Worm (Caenorhabditis elegans): ENCODE data around the gene F56A11.5.

The F56A11.5 gene

ce11 chrIV:606055-606454 is 35.4 kb upstream of the F56A11.5 start, which contains the start of gene inx-18:
inx-18 (plus strand) TSS chrIV:606355.
- TF ChIP-seq nhr-23 (tag; optimal IDR thresholded peaks at IDR 0.05): no peak

ce11 chrIV:605431-605830 is 34.8 kb upstream of the F56A11.5 start:
- no peak for TF ChIP-seq peb-1 (tag; optimal IDR thresholded peaks at IDR 0.05)
- TF ChIP-seq egl-27 (tag; optimal IDR thresholded peaks at IDR 0.05): no peak
- no peak for TF ChIP-seq snpc-4 (tag; optimal IDR thresholded peaks at IDR 0.05)
- no peak for TF ChIP-seq R02D3.7 (tag; optimal IDR thresholded peaks at IDR 0.05)
- no peak for TF ChIP-seq ceh-16 (tag; optimal IDR thresholded peaks at IDR 0.05)
- no peak for TF ChIP-seq zag-1 (tag; optimal IDR thresholded peaks at IDR 0.05)

- no peak for TF ChIP-seq sma-3 (GFP tag; optimal IDR thresholded peaks at IDR 0.05)
- TF ChIP-seq ztf-11 (tag; optimal IDR thresholded peaks at IDR 0.05): no peak
- no peak for TF ChIP-seq elt-1 (tag; optimal IDR thresholded peaks at IDR 0.05)
- no peak for TF ChIP-seq mab-5 (tag; optimal IDR thresholded peaks at IDR 0.05)
- no peak for TF ChIP-seq mdl-1 (tag; optimal IDR thresholded peaks at IDR 0.05)
- no peak for TF ChIP-seq nhr-21 (tag; optimal IDR thresholded peaks at IDR 0.05)
- no peak for TF ChIP-seq elt-3 (tag; optimal IDR thresholded peaks at IDR 0.05)
- TF ChIP-seq egl-27 (tag; optimal IDR thresholded peaks at IDR 0.05): no peak
- no peak for TF ChIP-seq dmd-4 (tag; optimal IDR thresholded peaks at IDR 0.05)
- no peak for TF ChIP-seq sem-4 (tag; optimal IDR thresholded peaks at IDR 0.05)
- TF ChIP-seq lin-13 (GFP tag; optimal IDR thresholded peaks at IDR 0.05): no peak
- no peak for TF ChIP-seq F13H6.1 (tag; optimal IDR thresholded peaks at IDR 0.05)
- TF ChIP-seq aly-2 (tag; optimal IDR thresholded peaks at IDR 0.05): no peak
- TF ChIP-seq nhr-129 (tag; optimal IDR thresholded peaks at IDR 0.05): no peak
- TF ChIP-seq gmeb-1 (tag; optimal IDR thresholded peaks at IDR 0.05): no peak
Observed at ce11 chrIV:604817-605216, 34.2 kb upstream of the F56A11.5 start.

- TF ChIP-seq aly-2 (tag; optimal IDR thresholded peaks at IDR 0.05): no peak
- TF ChIP-seq elt-1 (tag; optimal IDR thresholded peaks at IDR 0.05): no peak
- TF ChIP-seq lin-13 (GFP tag; optimal IDR thresholded peaks at IDR 0.05): no peak
- no peak for TF ChIP-seq ZK546.5 (tag; optimal IDR thresholded peaks at IDR 0.05)
- TF ChIP-seq ama-1 (optimal IDR thresholded peaks at IDR 0.05): no peak
- no peak for TF ChIP-seq lin-39 (tag; optimal IDR thresholded peaks at IDR 0.05)
- TF ChIP-seq fos-1 (tag; optimal IDR thresholded peaks at IDR 0.05): no peak
- TF ChIP-seq sem-4 (tag; optimal IDR thresholded peaks at IDR 0.05): no peak
- TF ChIP-seq alr-1 (tag; optimal IDR thresholded peaks at IDR 0.05): no peak
- TF ChIP-seq blmp-1 (tag; optimal IDR thresholded peaks at IDR 0.05; ENCODE audit: insufficient read depth): no peak
- no peak for TF ChIP-seq unc-62 (GFP tag; optimal IDR thresholded peaks at IDR 0.05)
- TF ChIP-seq nhr-77 (tag; optimal IDR thresholded peaks at IDR 0.05): no peak
- TF ChIP-seq lin-11 (tag; optimal IDR thresholded peaks at IDR 0.05): no peak
- no peak for TF ChIP-seq crh-2 (tag; optimal IDR thresholded peaks at IDR 0.05)
- TF ChIP-seq sma-9 (GFP tag; optimal IDR thresholded peaks at IDR 0.05): no peak
- TF ChIP-seq sma-9 (tag; optimal IDR thresholded peaks at IDR 0.05): no peak
- TF ChIP-seq mbf-1 (tag; optimal IDR thresholded peaks at IDR 0.05): no peak
- no peak for TF ChIP-seq nhr-11 (tag; optimal IDR thresholded peaks at IDR 0.05)
Observed at ce11 chrIV:604144-604543, 33.5 kb upstream of the F56A11.5 start, which contains the start of gene col-102. col-102 (plus strand) TSS chrIV:604444.

ce11 chrIV:603543-603942 is 32.9 kb upstream of the F56A11.5 start, which contains the start of gene prmt-4:
prmt-4 (minus strand) TSS chrIV:603643.
- TF ChIP-seq skn-1 (tag; optimal IDR thresholded peaks at IDR 0.05) (no peak), mbf-1 (tag; optimal IDR thresholded peaks at IDR 0.05) (no peak), lin-13 (GFP tag; optimal IDR thresholded peaks at IDR 0.05) (no peak), alr-1 (tag; optimal IDR thresholded peaks at IDR 0.05) (no peak), unc-55 (GFP tag; optimal IDR thresholded peaks at IDR 0.05) (no peak), lin-39 (tag; optimal IDR thresholded peaks at IDR 0.05) (no peak), F13H6.1 (tag; optimal IDR thresholded peaks at IDR 0.05) (no peak), ztf-4 (tag; optimal IDR thresholded peaks at IDR 0.05) (no peak), dmd-4 (tag; optimal IDR thresholded peaks at IDR 0.05) (no peak), nhr-6 (tag; optimal IDR thresholded peaks at IDR 0.05) (no peak), elt-3 (tag; optimal IDR thresholded peaks at IDR 0.05) (no peak), sma-9 (GFP tag; optimal IDR thresholded peaks at IDR 0.05) (no peak), sma-9 (tag; optimal IDR thresholded peaks at IDR 0.05) (no peak), nhr-10 (tag; optimal IDR thresholded peaks at IDR 0.05) (no peak), fos-1 (tag; optimal IDR thresholded peaks at IDR 0.05) (no peak), ceh-82 (tag; optimal IDR thresholded peaks at IDR 0.05) (no peak), unc-39 (tag; optimal IDR thresholded peaks at IDR 0.05) (no peak)

Data from whole organism, L2 larva.